Fruit fly (Drosophila melanogaster) whole organism, embryonic: ENCODE results near the gene CG11241.
A peak's percentile ranks its signal among the peaks of the same experiment; 100 is the strongest.

ENCODE experiments used
- Aef1 ChIP-seq: fragments of 200-800 bp; sonication (Bioruptor generic); IDR thresholded peaks from 3 replicates; pipeline ENCODE4 v1.3.6; 2022; ENCODE audit warnings: missing biosample characterization, missing genetic modification characterization
- Asciz ChIP-seq: fragments of 200-800 bp; sonication (Bioruptor generic); optimal IDR thresholded peaks from 2 replicates; lab custom pipeline; 2017; ENCODE audit warnings: missing biosample characterization, mild to moderate bottlenecking, missing genetic modification characterization, missing genetic modification reagents
- B-H2 ChIP-seq: fragments of 200-800 bp; sonication (Bioruptor generic); optimal IDR thresholded peaks from 2 replicates; lab custom pipeline; 2018; ENCODE audit warnings: missing biosample characterization, mild to moderate bottlenecking, missing genetic modification characterization
- CG10462 ChIP-seq: fragments of 200-800 bp; sonication (Bioruptor generic); optimal IDR thresholded peaks from 2 replicates; lab custom pipeline; 2016; ENCODE audit warnings: missing biosample characterization, missing genetic modification characterization
- CG10654 ChIP-seq: fragments of 200-800 bp; sonication (Bioruptor generic); optimal IDR thresholded peaks from 2 replicates; lab custom pipeline; 2016; ENCODE audit warnings: missing biosample characterization, missing genetic modification characterization
- CG12104 ChIP-seq: fragments of 200-800 bp; sonication (Bioruptor generic); optimal IDR thresholded peaks from 3 replicates; lab custom pipeline; 2016; ENCODE audit warnings: missing biosample characterization, missing genetic modification characterization
- CG13287 ChIP-seq: fragments of 200-800 bp; sonication (Bioruptor generic); IDR thresholded peaks from 2 replicates; pipeline ENCODE4 v1.3.6; 2022; ENCODE audit warnings: missing biosample characterization, missing genetic modification characterization; ENCODE audit not compliant: partially characterized antibody
- CG13894 ChIP-seq: fragments of 200-800 bp; sonication (Bioruptor generic); optimal IDR thresholded peaks from 3 replicates; lab custom pipeline; 2018; ENCODE audit warnings: missing biosample characterization, mild to moderate bottlenecking, missing genetic modification characterization, moderate library complexity
- CG14860 ChIP-seq: fragments of 200-800 bp; sonication (Bioruptor generic); IDR thresholded peaks from 3 replicates; pipeline ENCODE4 v1.3.6; 2022; ENCODE audit warnings: missing biosample characterization, missing genetic modification characterization; ENCODE audit not compliant: partially characterized antibody
- CG15514 ChIP-seq: fragments of 200-800 bp; sonication (Bioruptor generic); optimal IDR thresholded peaks from 3 replicates; lab custom pipeline; 2017; ENCODE audit warnings: missing biosample characterization, missing genetic modification characterization, mild to moderate bottlenecking, moderate library complexity, missing genetic modification reagents
- CG16779 ChIP-seq: fragments of 200-800 bp; sonication (Bioruptor generic); IDR thresholded peaks from 2 replicates; pipeline ENCODE4 v1.3.6; 2022; ENCODE audit warnings: missing biosample characterization, missing genetic modification characterization
- CG17912 ChIP-seq: fragments of 200-800 bp; sonication (Bioruptor generic); optimal IDR thresholded peaks from 2 replicates; lab custom pipeline; 2018; ENCODE audit warnings: missing biosample characterization, mild to moderate bottlenecking, missing genetic modification characterization
- CG3163 ChIP-seq: fragments of 200-800 bp; sonication (Bioruptor generic); optimal IDR thresholded peaks from 3 replicates; lab custom pipeline; 2016; ENCODE audit warnings: missing biosample characterization, missing genetic modification characterization
- CG7745 ChIP-seq: fragments of 200-800 bp; sonication (Bioruptor generic); optimal IDR thresholded peaks from 2 replicates; lab custom pipeline; 2018; ENCODE audit warnings: missing biosample characterization, mild to moderate bottlenecking, missing genetic modification characterization, moderate library complexity
- CG7987 ChIP-seq: fragments of 200-800 bp; sonication (Bioruptor generic); optimal IDR thresholded peaks from 2 replicates; lab custom pipeline; 2018; ENCODE audit warnings: missing biosample characterization, mild to moderate bottlenecking, missing genetic modification characterization, moderate library complexity
- CG8290 ChIP-seq, 3 experiments: fragments of 200-800 bp; sonication (Bioruptor generic); optimal IDR thresholded peaks; 2 replicates each; lab custom pipeline; 2016 to 2019; ENCODE audit warnings: missing biosample characterization in 3 of 3, missing genetic modification characterization in 3 of 3, mild to moderate bottlenecking in 2 of 3, moderate library complexity in 1 of 3
- Deaf1 ChIP-seq: fragments of 200-800 bp; optimal IDR thresholded peaks from 3 replicates; lab custom pipeline; 2019; ENCODE audit warnings: missing biosample characterization, mild to moderate bottlenecking, missing genetic modification characterization, moderate library complexity
- Dek ChIP-seq: fragments of 200-800 bp; sonication (Bioruptor generic); optimal IDR thresholded peaks from 3 replicates; lab custom pipeline; 2019; ENCODE audit warnings: missing biosample characterization, mild to moderate bottlenecking, missing genetic modification characterization, moderate library complexity
- Eip74EF ChIP-seq, 2 experiments: fragments of 200-800 bp in 1 of 2; fragments of >200 bp in 1 of 2; sonication (Bioruptor generic) in 1 of 2; optimal IDR thresholded peaks; 2 replicates each; lab custom pipeline; 2017 to 2019; ENCODE audit warnings: missing biosample characterization in 2 of 2, missing genetic modification characterization in 2 of 2, mild to moderate bottlenecking in 1 of 2, moderate library complexity in 1 of 2
- Gsc ChIP-seq: fragments of 200-800 bp; sonication (Bioruptor generic); IDR thresholded peaks from 2 replicates; pipeline ENCODE4 v1.3.6; 2022; ENCODE audit warnings: missing biosample characterization, missing genetic modification characterization
- HHEX ChIP-seq: fragments of 200-800 bp; sonication (Bioruptor generic); optimal IDR thresholded peaks from 3 replicates; lab custom pipeline; 2017; ENCODE audit warnings: missing biosample characterization, mild to moderate bottlenecking, missing genetic modification characterization, missing genetic modification reagents
- Hand ChIP-seq: fragments of 200-800 bp; sonication (Bioruptor generic); optimal IDR thresholded peaks from 2 replicates; lab custom pipeline; 2017; ENCODE audit warnings: mild to moderate bottlenecking, missing biosample characterization, missing genetic modification reagents, missing genetic modification characterization
- Hr39 ChIP-seq: fragments of >200 bp; optimal IDR thresholded peaks from 2 replicates; lab custom pipeline; 2017
- Oli ChIP-seq: fragments of 200-800 bp; sonication (Bioruptor generic); optimal IDR thresholded peaks from 2 replicates; lab custom pipeline; 2018; ENCODE audit warnings: missing biosample characterization, mild to moderate bottlenecking, missing genetic modification characterization, moderate library complexity
- TFAM ChIP-seq: fragments of 200-800 bp; sonication (Bioruptor generic); optimal IDR thresholded peaks from 2 replicates; lab custom pipeline; 2017; ENCODE audit warnings: missing biosample characterization, missing genetic modification characterization, inconsistent platforms
- az2 ChIP-seq: fragments of 200-800 bp; sonication (Bioruptor generic); optimal IDR thresholded peaks from 3 replicates; lab custom pipeline; 2016; ENCODE audit warnings: missing biosample characterization, missing genetic modification characterization
- dan ChIP-seq: fragments of 200-800 bp; sonication (Bioruptor generic); IDR thresholded peaks from 2 replicates; pipeline ENCODE4 v1.3.6; 2022; ENCODE audit warnings: missing biosample characterization, missing genetic modification characterization
- gsb ChIP-seq: fragments of 200-800 bp; sonication (Bioruptor generic); IDR thresholded peaks from 2 replicates; pipeline ENCODE4 v1.3.6; 2022; ENCODE audit warnings: missing biosample characterization, missing genetic modification characterization
- lola ChIP-seq, 3 experiments: fragments of >200 bp in 2 of 3; fragments of 200-800 bp in 1 of 3; sonication (Bioruptor generic) in 1 of 3; optimal IDR thresholded peaks; 2 replicates each; lab custom pipeline; 2017 to 2019; ENCODE audit warnings: missing biosample characterization in 3 of 3, missing genetic modification characterization in 3 of 3, mild to moderate bottlenecking in 1 of 3, moderate library complexity in 1 of 3
- lov ChIP-seq, 2 experiments: fragments of 200-800 bp in 1 of 2; fragments of >200 bp in 1 of 2; sonication (Bioruptor generic) in 1 of 2; IDR thresholded peaks in 1 of 2; optimal IDR thresholded peaks in 1 of 2; 2 replicates in 1 of 2; 3 replicates in 1 of 2; pipeline versions ENCODE4 v1.3.6 to Lab custom; 2017 to 2022; ENCODE audit warnings: missing biosample characterization in 1 of 2, missing genetic modification characterization in 1 of 2
- nerfin-2 ChIP-seq: fragments of 200-800 bp; sonication (Bioruptor generic); IDR thresholded peaks from 2 replicates; pipeline ENCODE4 v1.3.6; 2022; ENCODE audit warnings: missing biosample characterization, missing genetic modification characterization; ENCODE audit not compliant: partially characterized antibody
- pan ChIP-seq, 4 experiments: fragments of >200 bp in 3 of 4; fragments of 200-800 bp in 1 of 4; sonication (Bioruptor generic) in 1 of 4; optimal IDR thresholded peaks in 3 of 4; IDR thresholded peaks in 1 of 4; 2 replicates each; pipeline versions ENCODE4 v1.3.6 to Lab custom; 2017 to 2022; ENCODE audit warnings: missing biosample characterization in 2 of 4, missing genetic modification characterization in 2 of 4, mixed read lengths in 1 of 4
- phol ChIP-seq: fragments of 200-800 bp; sonication (Bioruptor generic); optimal IDR thresholded peaks from 3 replicates; lab custom pipeline; 2018; ENCODE audit warnings: missing biosample characterization, mild to moderate bottlenecking, missing genetic modification characterization, moderate library complexity
- pita ChIP-seq: fragments of 200-800 bp; sonication (Bioruptor generic); optimal IDR thresholded peaks from 2 replicates; lab custom pipeline; 2017; ENCODE audit warnings: missing biosample characterization, mild to moderate bottlenecking, missing genetic modification characterization
- psq ChIP-seq: fragments of 200-800 bp; sonication (Bioruptor generic); optimal IDR thresholded peaks from 2 replicates; lab custom pipeline; 2017; ENCODE audit warnings: missing biosample characterization, missing genetic modification characterization
- sd ChIP-seq: fragments of 200-800 bp; sonication (Bioruptor generic); optimal IDR thresholded peaks from 3 replicates; lab custom pipeline; 2018; ENCODE audit warnings: missing biosample characterization, mild to moderate bottlenecking, missing genetic modification characterization, moderate library complexity
- slp2 ChIP-seq: fragments of 200-800 bp; sonication (Bioruptor generic); optimal IDR thresholded peaks from 2 replicates; lab custom pipeline; 2016; ENCODE audit warnings: missing biosample characterization, missing genetic modification characterization
- sna ChIP-seq: fragments of 200-800 bp; sonication (Bioruptor generic); IDR thresholded peaks from 2 replicates; pipeline ENCODE4 v1.3.6; 2022; ENCODE audit warnings: missing biosample characterization, missing genetic modification characterization; ENCODE audit not compliant: partially characterized antibody
- ssp ChIP-seq: fragments of 200-800 bp; sonication (Bioruptor generic); IDR thresholded peaks from 2 replicates; pipeline ENCODE4 v1.3.6; 2022; ENCODE audit warnings: missing biosample characterization, missing genetic modification characterization
- tgo ChIP-seq: fragments of 200-800 bp; sonication (Bioruptor generic); IDR thresholded peaks from 3 replicates; pipeline ENCODE4 v1.3.6; 2022; ENCODE audit warnings: missing biosample characterization, missing genetic modification characterization
- tna ChIP-seq: fragments of 200-800 bp; sonication (Bioruptor generic); IDR thresholded peaks from 2 replicates; pipeline ENCODE4 v1.3.6; 2022; ENCODE audit warnings: missing biosample characterization, missing genetic modification characterization; ENCODE audit not compliant: partially characterized antibody
- usp ChIP-seq: fragments of >200 bp; optimal IDR thresholded peaks from 2 replicates; lab custom pipeline; 2017; ENCODE audit warnings: missing biosample characterization, missing genetic modification characterization
- vfl ChIP-seq: fragments of 200-800 bp; sonication (Bioruptor generic); optimal IDR thresholded peaks from 2 replicates; lab custom pipeline; 2016; ENCODE audit warnings: missing biosample characterization, missing genetic modification characterization
- wor ChIP-seq: fragments of 200-800 bp; sonication (Bioruptor generic); IDR thresholded peaks from 2 replicates; pipeline ENCODE4 v1.3.6; 2022; ENCODE audit warnings: missing biosample characterization, missing genetic modification characterization
- z ChIP-seq: fragments of 200-800 bp; sonication (Bioruptor generic); IDR thresholded peaks from 3 replicates; pipeline ENCODE4 v1.3.6; 2022; ENCODE audit warnings: missing biosample characterization, missing genetic modification characterization
- zen2 ChIP-seq: fragments of 200-800 bp; sonication (Bioruptor generic); IDR thresholded peaks from 3 replicates; pipeline ENCODE4 v1.3.6; 2022; ENCODE audit warnings: missing biosample characterization, missing genetic modification characterization; ENCODE audit not compliant: partially characterized antibody

The CG11241 gene

DNA sequence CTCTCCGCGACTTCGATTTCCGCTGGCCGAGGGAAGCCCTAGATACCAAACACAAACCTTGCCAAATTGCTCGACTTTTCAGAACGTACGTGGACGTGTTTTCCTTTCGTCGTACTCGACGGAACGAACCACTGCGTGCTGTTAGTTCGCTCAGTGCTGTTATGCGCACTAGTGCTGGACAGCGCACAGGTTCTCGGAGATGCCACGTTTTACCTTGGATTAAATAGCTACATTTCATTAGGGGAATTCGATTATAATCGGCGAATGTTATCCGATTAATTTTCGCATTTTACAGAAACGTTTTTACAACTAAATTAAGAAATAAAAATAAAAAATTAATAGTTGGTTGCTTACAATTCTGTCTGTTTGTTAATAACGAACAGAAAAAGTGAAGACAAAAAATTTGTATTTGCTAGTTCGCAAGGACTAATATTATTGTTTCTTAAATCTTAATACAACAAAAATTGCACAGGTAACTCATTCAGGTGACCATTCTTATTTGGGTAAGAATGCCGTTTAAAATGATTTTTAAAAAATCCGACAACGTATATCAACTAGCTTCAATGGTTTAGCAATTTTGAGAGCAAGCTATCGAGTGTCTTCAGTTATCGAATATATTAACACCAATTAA is 21.0 kb downstream of the CG11241 start, which contains the start of the genes ArfGAP3 and CG32452 (continued):
- peak; percentile 42 for TF ChIP-seq slp2 (GFP tag; lab: Kevin White, UChicago)
- no peak for TF ChIP-seq pan (optimal IDR thresholded peaks at IDR 0.05; lab: Kevin White, UChicago)
- TF ChIP-seq pan (GFP tag; optimal IDR thresholded peaks at IDR 0.05 in 1 of 2, IDR thresholded peaks at IDR 0.05 in 1 of 2) = peak in 1 of 2 experiments; percentile 79
- TF ChIP-seq vfl (GFP tag; lab: Kevin White, UChicago) = peak; percentile 37
- no peak for TF ChIP-seq z
- no peak for TF ChIP-seq Hand (GFP tag; lab: Kevin White, UChicago)
- no peak for TF ChIP-seq Hr39
- peak; percentile 78 for TF ChIP-seq az2 (GFP tag; lab: Kevin White, UChicago)
- TF ChIP-seq lola (GFP tag; optimal IDR thresholded peaks at IDR 0.05; lab: Kevin White, UChicago) = peak in 1 of 3 experiments; percentile 75
- TF ChIP-seq CG10462 = peak; percentile 61
- TF ChIP-seq wor (GFP tag; lab: Robert Waterston, UW) = peak; percentile 52
- TF ChIP-seq sd (tag; lab: Kevin White, UChicago) = no peak
- TF ChIP-seq gsb (GFP tag; lab: Robert Waterston, UW) = 0 out of 2 replicates have a peak, but pooled peaks have one; percentile 30
- peak; percentile 76 for TF ChIP-seq Deaf1 (tag; lab: Kevin White, UChicago)
- TF ChIP-seq CG10654 = peak; percentile 65
- peak; percentile 61 for TF ChIP-seq Dek
- peak; percentile 68 for TF ChIP-seq Aef1 (GFP tag; lab: Robert Waterston, UW)
- TF ChIP-seq sna = 0 out of 2 replicates have a peak, but pooled peaks have one; percentile 46
- TF ChIP-seq CG13894 (tag; lab: Kevin White, UChicago) = peak; percentile 66
- peak; percentile 74 for TF ChIP-seq ssp (GFP tag; lab: Robert Waterston, UW)
- no peak for TF ChIP-seq tna (GFP tag; lab: Robert Waterston, UW)
- no peak for TF ChIP-seq CG7745 (tag; lab: Kevin White, UChicago)
- TF ChIP-seq CG7987 (GFP tag; lab: Kevin White, UChicago) = no peak
- peak in 1 of 2 experiments; percentile 50 for TF ChIP-seq Eip74EF (GFP tag; optimal IDR thresholded peaks at IDR 0.05; lab: Kevin White, UChicago)
- peak; percentile 73 for TF ChIP-seq CG12104 (GFP tag; lab: Kevin White, UChicago)
- peak; percentile 25 for TF ChIP-seq Asciz (GFP tag; lab: Kevin White, UChicago)
- TF ChIP-seq B-H2 (GFP tag; lab: Kevin White, UChicago) = peak; percentile 72
- peak; percentile 61; the same call in 2 of the 3 replicates for TF ChIP-seq tgo
- TF ChIP-seq pita (GFP tag; lab: Kevin White, UChicago) = no peak
- no peak for TF ChIP-seq TFAM (GFP tag; lab: Kevin White, UChicago)
- peak; percentile 20 for TF ChIP-seq CG3163 (GFP tag; lab: Kevin White, UChicago)
- TF ChIP-seq dan (GFP tag; lab: Robert Waterston, UW) = no peak
- TF ChIP-seq psq (GFP tag; lab: Kevin White, UChicago) = no peak
- peak; percentile 80 for TF ChIP-seq phol (tag; lab: Kevin White, UChicago)
- peak; percentile 57 for TF ChIP-seq Oli
- TF ChIP-seq Gsc = no peak
- no peak for TF ChIP-seq nerfin-2 (GFP tag; lab: Robert Waterston, UW)
- peak; percentile 97 for TF ChIP-seq CG15514 (GFP tag; lab: Kevin White, UChicago)
- TF ChIP-seq usp (GFP tag; lab: Kevin White, UChicago) = no peak
- TF ChIP-seq lov (optimal IDR thresholded peaks at IDR 0.05; lab: Kevin White, UChicago) = no peak
- TF ChIP-seq lov (GFP tag; IDR thresholded peaks at IDR 0.05; lab: Robert Waterston, UW) = peak; percentile 45; the same call in 1 of the 3 replicates
- peak; percentile 66 for TF ChIP-seq CG8290 (GFP tag; optimal IDR thresholded peaks at IDR 0.05; lab: Kevin White, UChicago)
- peak; percentile 24 to 71 for TF ChIP-seq CG8290 (tag; optimal IDR thresholded peaks at IDR 0.05; lab: Kevin White, UChicago)
- TF ChIP-seq CG17912 (GFP tag; lab: Kevin White, UChicago) = peak; percentile 67
- 0 out of 2 replicates have a peak, but pooled peaks have one; percentile 35 for TF ChIP-seq CG16779 (GFP tag; lab: Robert Waterston, UW)
- TF ChIP-seq CG14860 (GFP tag; lab: Robert Waterston, UW) = no peak
- TF ChIP-seq CG13287 (GFP tag; lab: Robert Waterston, UW) = peak; percentile 68
- TF ChIP-seq HHEX (GFP tag; lab: Kevin White, UChicago) = peak; percentile 56
- peak; percentile 27; the same call in 2 of the 3 replicates for TF ChIP-seq zen2 (GFP tag; lab: Robert Waterston, UW)
